Fruit fly (Drosophila melanogaster) whole organism, embryonic: Measurements from ENCODE around the gene PMP34.

ENCODE experiments used
- Abd-B ChIP-seq: fragments of 200-800 bp; sonication (Bioruptor generic); optimal IDR thresholded peaks from 2 replicates; lab custom pipeline; 2018; ENCODE audit warnings: missing biosample characterization, mild to moderate bottlenecking, missing genetic modification characterization, moderate library complexity
- Adf1 ChIP-seq: fragments of 200-800 bp; sonication (Bioruptor generic); IDR thresholded peaks from 2 replicates; pipeline ENCODE4 v1.3.6; 2022; ENCODE audit warnings: missing biosample characterization, missing genetic modification characterization
- Atf6 ChIP-seq: fragments of 200-800 bp; sonication (Bioruptor generic); IDR thresholded peaks from 2 replicates; pipeline ENCODE4 v1.3.6; 2022; ENCODE audit warnings: missing biosample characterization, missing genetic modification characterization
- CG10274 ChIP-seq: fragments of 200-800 bp; sonication (Bioruptor generic); optimal IDR thresholded peaks from 3 replicates; lab custom pipeline; 2017; ENCODE audit warnings: missing biosample characterization, mild to moderate bottlenecking, missing genetic modification characterization
- CG10366 ChIP-seq: fragments of 200-800 bp; sonication (Bioruptor generic); IDR thresholded peaks from 2 replicates; pipeline ENCODE4 v1.3.6; 2022; ENCODE audit warnings: missing biosample characterization, missing genetic modification characterization
- CG10543 ChIP-seq: fragments of 200-800 bp; sonication (Bioruptor generic); optimal IDR thresholded peaks from 3 replicates; lab custom pipeline; 2017; ENCODE audit warnings: missing biosample characterization, mild to moderate bottlenecking, missing genetic modification characterization, moderate library complexity
- CG10654 ChIP-seq: fragments of 200-800 bp; sonication (Bioruptor generic); optimal IDR thresholded peaks from 2 replicates; lab custom pipeline; 2016; ENCODE audit warnings: missing biosample characterization, missing genetic modification characterization
- CG10979 ChIP-seq: fragments of 200-800 bp; sonication (Bioruptor generic); optimal IDR thresholded peaks from 2 replicates; lab custom pipeline; 2018; ENCODE audit warnings: missing biosample characterization, mild to moderate bottlenecking, missing genetic modification characterization, moderate library complexity
- CG12299 ChIP-seq: fragments of 200-800 bp; sonication (Bioruptor generic); optimal IDR thresholded peaks from 2 replicates; lab custom pipeline; 2018; ENCODE audit warnings: missing biosample characterization, mild to moderate bottlenecking, missing genetic modification characterization
- CG13296 ChIP-seq: fragments of 200-800 bp; sonication (Bioruptor generic); optimal IDR thresholded peaks from 3 replicates; lab custom pipeline; 2018; ENCODE audit warnings: missing biosample characterization, mild to moderate bottlenecking, missing genetic modification characterization
- CG14860 ChIP-seq: fragments of 200-800 bp; sonication (Bioruptor generic); IDR thresholded peaks from 3 replicates; pipeline ENCODE4 v1.3.6; 2022; ENCODE audit warnings: missing biosample characterization, missing genetic modification characterization; ENCODE audit not compliant: partially characterized antibody
- CG1602 ChIP-seq: fragments of 200-800 bp; sonication (Bioruptor generic); optimal IDR thresholded peaks from 3 replicates; lab custom pipeline; 2016; ENCODE audit warnings: missing biosample characterization, missing genetic modification characterization
- CG17186 ChIP-seq: fragments of 200-800 bp; sonication (Bioruptor generic); optimal IDR thresholded peaks from 3 replicates; lab custom pipeline; 2017; ENCODE audit warnings: missing biosample characterization, missing genetic modification reagents, missing genetic modification characterization
- CG17385 ChIP-seq: fragments of 200-800 bp; sonication (Bioruptor generic); optimal IDR thresholded peaks from 3 replicates; lab custom pipeline; 2018; ENCODE audit warnings: missing biosample characterization, mild to moderate bottlenecking, missing genetic modification characterization
- CG1792 ChIP-seq: fragments of 200-800 bp; sonication (Bioruptor generic); optimal IDR thresholded peaks from 2 replicates; lab custom pipeline; 2016; ENCODE audit warnings: missing biosample characterization, missing genetic modification characterization
- CG3407 ChIP-seq: fragments of 200-800 bp; sonication (Bioruptor generic); optimal IDR thresholded peaks from 2 replicates; lab custom pipeline; 2018; ENCODE audit warnings: missing biosample characterization, mild to moderate bottlenecking, missing genetic modification characterization
- CG6765 ChIP-seq: fragments of 200-800 bp; sonication (Bioruptor generic); optimal IDR thresholded peaks from 3 replicates; lab custom pipeline; 2017; ENCODE audit warnings: missing biosample characterization, mild to moderate bottlenecking, missing genetic modification characterization
- CG7745 ChIP-seq: fragments of 200-800 bp; sonication (Bioruptor generic); optimal IDR thresholded peaks from 2 replicates; lab custom pipeline; 2018; ENCODE audit warnings: missing biosample characterization, mild to moderate bottlenecking, missing genetic modification characterization, moderate library complexity
- CG8281 ChIP-seq: fragments of 200-800 bp; sonication (Bioruptor generic); optimal IDR thresholded peaks from 2 replicates; lab custom pipeline; 2018; ENCODE audit warnings: missing biosample characterization, mild to moderate bottlenecking, missing genetic modification characterization, moderate library complexity
- CG9727 ChIP-seq: fragments of 200-800 bp; sonication (Bioruptor generic); optimal IDR thresholded peaks from 3 replicates; lab custom pipeline; 2017; ENCODE audit warnings: missing biosample characterization, mild to moderate bottlenecking, missing genetic modification characterization
- CTCF ChIP-seq: fragments of 200-800 bp; sonication (Bioruptor generic); optimal IDR thresholded peaks from 2 replicates; lab custom pipeline; 2017; ENCODE audit warnings: missing biosample characterization, mild to moderate bottlenecking, missing genetic modification characterization, moderate library complexity
- CoRest ChIP-seq: fragments of 200-800 bp; sonication (Bioruptor generic); optimal IDR thresholded peaks from 3 replicates; lab custom pipeline; 2018; ENCODE audit warnings: missing biosample characterization, mild to moderate bottlenecking, missing genetic modification characterization, moderate library complexity
- Dad ChIP-seq: fragments of 200-800 bp; sonication (Bioruptor generic); optimal IDR thresholded peaks from 3 replicates; lab custom pipeline; 2016; ENCODE audit warnings: missing biosample characterization, missing genetic modification characterization
- ERR ChIP-seq: fragments of 200-800 bp; sonication (Bioruptor generic); optimal IDR thresholded peaks from 2 replicates; lab custom pipeline; 2016; ENCODE audit warnings: missing biosample characterization, missing genetic modification characterization
- Ets97D ChIP-seq: fragments of 200-800 bp; sonication (Bioruptor generic); optimal IDR thresholded peaks from 3 replicates; lab custom pipeline; 2016; ENCODE audit warnings: missing biosample characterization, missing genetic modification characterization
- Fer1 ChIP-seq: fragments of 200-800 bp; sonication (Bioruptor generic); optimal IDR thresholded peaks from 2 replicates; lab custom pipeline; 2017; ENCODE audit warnings: missing biosample characterization, mild to moderate bottlenecking, missing genetic modification characterization
- H2.0 ChIP-seq: fragments of 200-800 bp; sonication (Bioruptor generic); IDR thresholded peaks from 2 replicates; pipeline ENCODE4 v1.3.6; 2022; ENCODE audit warnings: missing biosample characterization, missing genetic modification characterization
- HHEX ChIP-seq: fragments of 200-800 bp; sonication (Bioruptor generic); optimal IDR thresholded peaks from 3 replicates; lab custom pipeline; 2017; ENCODE audit warnings: missing biosample characterization, mild to moderate bottlenecking, missing genetic modification characterization, missing genetic modification reagents
- HLH3B ChIP-seq: fragments of 200-800 bp; sonication (Bioruptor generic); IDR thresholded peaks from 2 replicates; pipeline ENCODE4 v1.3.6; 2022; ENCODE audit warnings: missing biosample characterization, missing genetic modification characterization
- Nf-YA ChIP-seq: fragments of 200-800 bp; sonication (Bioruptor generic); IDR thresholded peaks from 2 replicates; pipeline ENCODE4 v1.3.6; 2022; ENCODE audit warnings: missing biosample characterization, missing genetic modification characterization
- Oli ChIP-seq: fragments of 200-800 bp; sonication (Bioruptor generic); optimal IDR thresholded peaks from 2 replicates; lab custom pipeline; 2018; ENCODE audit warnings: missing biosample characterization, mild to moderate bottlenecking, missing genetic modification characterization, moderate library complexity
- Stat92E ChIP-seq, 3 experiments: fragments of >200 bp in 2 of 3; fragments of 200-800 bp in 1 of 3; sonication (Bioruptor generic) in 1 of 3; optimal IDR thresholded peaks; 2 replicates each; lab custom pipeline; 2017 to 2019; ENCODE audit warnings: missing biosample characterization in 3 of 3, missing genetic modification characterization in 3 of 3, mild to moderate bottlenecking in 1 of 3, moderate library complexity in 1 of 3
- TFAM ChIP-seq: fragments of 200-800 bp; sonication (Bioruptor generic); optimal IDR thresholded peaks from 2 replicates; lab custom pipeline; 2017; ENCODE audit warnings: missing biosample characterization, missing genetic modification characterization, inconsistent platforms
- bigmax ChIP-seq: fragments of 200-800 bp; sonication (Bioruptor generic); optimal IDR thresholded peaks from 2 replicates; lab custom pipeline; 2018; ENCODE audit warnings: missing biosample characterization, mild to moderate bottlenecking, missing genetic modification characterization
- ci ChIP-seq: fragments of 200-800 bp; sonication (Bioruptor generic); IDR thresholded peaks from 3 replicates; pipeline ENCODE4 v1.3.6; 2022; ENCODE audit warnings: missing biosample characterization, missing genetic modification characterization
- grau ChIP-seq: fragments of 200-800 bp; optimal IDR thresholded peaks from 3 replicates; lab custom pipeline; 2019; ENCODE audit warnings: missing biosample characterization, mild to moderate bottlenecking, missing genetic modification characterization, moderate library complexity
- gsb-n ChIP-seq: fragments of 200-800 bp; sonication (Bioruptor generic); optimal IDR thresholded peaks from 3 replicates; lab custom pipeline; 2018; ENCODE audit warnings: missing biosample characterization, mild to moderate bottlenecking, missing genetic modification characterization
- hkb ChIP-seq, 2 experiments: fragments of 200-800 bp in 1 of 2; fragments of >200 bp in 1 of 2; sonication (Bioruptor generic) in 1 of 2; IDR thresholded peaks in 1 of 2; optimal IDR thresholded peaks in 1 of 2; 2 replicates each; pipeline versions ENCODE4 v1.3.6 to Lab custom; 2017 to 2022; ENCODE audit warnings: missing biosample characterization in 1 of 2, missing genetic modification characterization in 1 of 2
- insv ChIP-seq, 2 experiments: fragments of 200-800 bp; sonication (Bioruptor generic); optimal IDR thresholded peaks; 3 replicates each; lab custom pipeline; 2016 to 2018; ENCODE audit warnings: missing biosample characterization in 2 of 2, missing genetic modification characterization in 2 of 2
- kay ChIP-seq: fragments of 200-800 bp; sonication (Bioruptor generic); optimal IDR thresholded peaks from 2 replicates; lab custom pipeline; 2016; ENCODE audit warnings: missing biosample characterization, missing genetic modification characterization
- luna ChIP-seq: fragments of 200-800 bp; sonication (Bioruptor generic); optimal IDR thresholded peaks from 2 replicates; lab custom pipeline; 2016; ENCODE audit warnings: missing biosample characterization, missing genetic modification characterization
- mirr ChIP-seq: fragments of 200-800 bp; sonication (Bioruptor generic); optimal IDR thresholded peaks from 3 replicates; lab custom pipeline; 2018; ENCODE audit warnings: missing biosample characterization, mild to moderate bottlenecking, missing genetic modification characterization
- pho ChIP-seq: fragments of 200-800 bp; sonication (Bioruptor generic); optimal IDR thresholded peaks from 2 replicates; lab custom pipeline; 2016; ENCODE audit warnings: missing biosample characterization, missing genetic modification characterization
- pum ChIP-seq: fragments of 200-800 bp; sonication (Bioruptor generic); optimal IDR thresholded peaks from 2 replicates; lab custom pipeline; 2016; ENCODE audit warnings: missing biosample characterization, missing genetic modification characterization
- schlank ChIP-seq: fragments of 200-800 bp; sonication (Bioruptor generic); optimal IDR thresholded peaks from 2 replicates; lab custom pipeline; 2018; ENCODE audit warnings: missing biosample characterization, mild to moderate bottlenecking, missing genetic modification characterization
- slbo ChIP-seq: fragments of 200-800 bp; sonication (Bioruptor generic); IDR thresholded peaks from 2 replicates; pipeline ENCODE4 v1.3.6; 2022; ENCODE audit warnings: missing biosample characterization, missing genetic modification characterization
- sna ChIP-seq: fragments of 200-800 bp; sonication (Bioruptor generic); IDR thresholded peaks from 2 replicates; pipeline ENCODE4 v1.3.6; 2022; ENCODE audit warnings: missing biosample characterization, missing genetic modification characterization; ENCODE audit not compliant: partially characterized antibody
- tap ChIP-seq: fragments of 200-800 bp; optimal IDR thresholded peaks from 3 replicates; lab custom pipeline; 2019; ENCODE audit warnings: missing biosample characterization, mild to moderate bottlenecking, missing genetic modification characterization, moderate library complexity
- tx ChIP-seq: fragments of 200-800 bp; sonication (Bioruptor generic); optimal IDR thresholded peaks from 2 replicates; lab custom pipeline; 2016; ENCODE audit warnings: missing biosample characterization, missing genetic modification characterization
- unpg ChIP-seq: fragments of 200-800 bp; sonication (Bioruptor generic); optimal IDR thresholded peaks from 3 replicates; lab custom pipeline; 2018; ENCODE audit warnings: missing biosample characterization, mild to moderate bottlenecking, missing genetic modification characterization, moderate library complexity
- wdn ChIP-seq: fragments of 200-800 bp; sonication (Bioruptor generic); IDR thresholded peaks from 2 replicates; pipeline ENCODE4 v1.3.6; 2022; ENCODE audit warnings: missing biosample characterization, missing genetic modification characterization

PMP34 gene

DNA sequence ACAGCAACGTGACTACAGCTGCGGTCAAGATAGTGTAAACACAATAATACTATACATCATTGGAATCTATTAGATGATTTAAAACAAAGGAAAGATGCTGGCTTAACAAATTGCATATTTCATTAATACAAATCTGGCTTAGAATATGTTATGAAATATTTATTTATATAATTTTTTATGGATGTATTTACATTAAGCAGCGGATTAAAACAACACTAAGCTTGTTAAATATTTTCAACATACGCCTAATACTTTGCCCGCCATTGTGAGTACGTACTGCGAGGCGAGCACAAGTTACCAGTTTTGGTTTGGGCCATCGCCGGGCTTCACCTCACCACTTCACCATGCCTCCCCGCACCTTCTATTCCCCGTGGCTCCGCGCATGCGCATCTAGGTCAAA lies 48.6 kb upstream of the PMP34 start (continued):
- TF ChIP-seq HLH3B (GFP tag; lab: Robert Waterston, UW) (peak; percentile 70), slbo (no peak; the same call in none of the 2 replicates), Stat92E (GFP tag; optimal IDR thresholded peaks at IDR 0.05; lab: Kevin White, UChicago) (peak in 1 of 3 experiments; percentile 28), tx (GFP tag; lab: Kevin White, UChicago) (no peak), CG1602 (GFP tag; lab: Kevin White, UChicago) (peak; percentile 49), CG3407 (GFP tag; lab: Kevin White, UChicago) (peak; percentile 53), CG10366 (GFP tag; lab: Robert Waterston, UW) (peak; percentile 52), HHEX (GFP tag; lab: Kevin White, UChicago) (peak; percentile 40), Atf6 (peak; percentile 51; the same call in 1 of the 2 replicates), Nf-YA (GFP tag; lab: Robert Waterston, UW) (peak; percentile 15; the same call in 1 of the 2 replicates), wdn (GFP tag; lab: Robert Waterston, UW) (0 out of 2 replicates have a peak, but pooled peaks have one; percentile 7), sna (no peak), CG8281 (tag; lab: Kevin White, UChicago) (peak; percentile 40), CG10274 (GFP tag; lab: Kevin White, UChicago) (no peak), pum (no peak), ci (peak; percentile 61; the same call in 2 of the 3 replicates), CG10654 (GFP tag; lab: Kevin White, UChicago) (peak; percentile 50), CTCF (GFP tag; lab: Kevin White, UChicago) (no peak), schlank (tag; lab: Kevin White, UChicago) (no peak), tap (tag; lab: Kevin White, UChicago) (peak; percentile 81), CG10543 (GFP tag; lab: Kevin White, UChicago) (peak; percentile 24), unpg (GFP tag; lab: Kevin White, UChicago) (peak; percentile 81), Adf1 (GFP tag; lab: Robert Waterston, UW) (no peak), Oli (tag; lab: Kevin White, UChicago) (peak; percentile 83), CG9727 (GFP tag; lab: Kevin White, UChicago) (peak; percentile 57), insv (GFP tag; optimal IDR thresholded peaks at IDR 0.05; lab: Kevin White, UChicago) (no peak), luna (no peak), CG12299 (tag; lab: Kevin White, UChicago) (peak; percentile 63), CG17186 (no peak), Dad (GFP tag; lab: Kevin White, UChicago) (no peak), pho (GFP tag; lab: Kevin White, UChicago) (no peak), mirr (GFP tag; lab: Kevin White, UChicago) (no peak), hkb (optimal IDR thresholded peaks at IDR 0.05; lab: Kevin White, UChicago) (no peak), hkb (GFP tag; IDR thresholded peaks at IDR 0.05; lab: Robert Waterston, UW) (peak; percentile 84), CG14860 (no peak), CG6765 (GFP tag; lab: Kevin White, UChicago) (peak; percentile 49), H2.0 (GFP tag; lab: Robert Waterston, UW) (peak; percentile 20; the same call in 1 of the 2 replicates), kay (GFP tag; lab: Kevin White, UChicago) (no peak), ERR (GFP tag; lab: Kevin White, UChicago) (no peak), CoRest (tag; lab: Kevin White, UChicago) (peak; percentile 84), CG13296 (peak; percentile 74), CG10979 (tag; lab: Kevin White, UChicago) (peak; percentile 82), TFAM (no peak), Fer1 (GFP tag; lab: Kevin White, UChicago) (peak; percentile 79), Abd-B (GFP tag; lab: Kevin White, UChicago) (peak; percentile 65), grau (tag; lab: Kevin White, UChicago) (peak; percentile 81), CG17385 (GFP tag; lab: Kevin White, UChicago) (peak; percentile 75), bigmax (GFP tag; lab: Kevin White, UChicago) (no peak), CG7745 (no peak), CG1792 (GFP tag; lab: Kevin White, UChicago) (no peak), Ets97D (GFP tag; lab: Kevin White, UChicago) (no peak), gsb-n (tag; lab: Kevin White, UChicago) (peak; percentile 61)
